Worm (Caenorhabditis elegans) whole organism, young adult: ENCODE measurements around the gene irg-1.

Source experiments
- B0261.1 ChIP-seq: sonication (generic microtip); optimal IDR thresholded peaks from 2 replicates; lab custom pipeline; 2016; ENCODE audit warnings: mild to moderate bottlenecking, missing genetic modification characterization, moderate library complexity, missing compliant biosample characterization
- C17E4.6 ChIP-seq: fragments of 200-800 bp; sonication (Bioruptor generic); IDR thresholded peaks from 2 replicates; pipeline ENCODE4 v1.3.6; 2022; ENCODE audit warnings: missing genetic modification reagents, missing genetic modification characterization, missing compliant biosample characterization
- F22D6.2 ChIP-seq: sonication (generic microtip); optimal IDR thresholded peaks from 2 replicates; lab custom pipeline; 2016; ENCODE audit warnings: mild to moderate bottlenecking, missing genetic modification characterization, missing compliant biosample characterization
- F37B4.10 ChIP-seq: fragments of 200-800 bp; sonication (Bioruptor generic); IDR thresholded peaks from 2 replicates; pipeline ENCODE4 v1.3.6; 2022; ENCODE audit warnings: missing genetic modification characterization, missing compliant biosample characterization
- F52B5.7 ChIP-seq: sonication (generic microtip); optimal IDR thresholded peaks from 2 replicates; lab custom pipeline; 2016; ENCODE audit warnings: mild to moderate bottlenecking, missing genetic modification characterization, missing compliant biosample characterization
- T26A5.8 ChIP-seq: sonication (generic microtip); optimal IDR thresholded peaks from 2 replicates; lab custom pipeline; 2016; ENCODE audit warnings: missing genetic modification characterization, missing compliant biosample characterization
- Y53F4B.3 ChIP-seq: fragments of 200-800 bp; sonication (Bioruptor generic); IDR thresholded peaks from 2 replicates; pipeline ENCODE4 v1.3.6; 2022; ENCODE audit warnings: missing genetic modification reagents, missing genetic modification characterization, missing compliant biosample characterization
- Y67H2A.10 ChIP-seq: fragments of 200-800 bp; sonication (Bioruptor generic); conservative IDR thresholded peaks from 2 replicates; pipeline ENCODE4 v1.3.6; 2022; ENCODE audit warnings: missing genetic modification reagents, missing genetic modification characterization, missing compliant biosample characterization
- Y79H2A.3 ChIP-seq: fragments of 200-800 bp; sonication (Bioruptor generic); conservative IDR thresholded peaks from 2 replicates; pipeline ENCODE4 v1.3.6; 2022; ENCODE audit warnings: missing genetic modification reagents, missing genetic modification characterization, missing compliant biosample characterization
- ZK185.1 ChIP-seq: sonication (generic microtip); optimal IDR thresholded peaks from 2 replicates; lab custom pipeline; 2016; ENCODE audit warnings: mild to moderate bottlenecking, missing genetic modification characterization, missing compliant biosample characterization; ENCODE audit not compliant: poor library complexity, severe bottlenecking
- akir-1 ChIP-seq: fragments of 200-800 bp; sonication (Bioruptor generic); optimal IDR thresholded peaks from 2 replicates; lab custom pipeline; 2018; ENCODE audit warnings: mild to moderate bottlenecking, missing genetic modification characterization, moderate library complexity, missing compliant biosample characterization
- atf-7 ChIP-seq: sonication (generic microtip); optimal IDR thresholded peaks from 2 replicates; lab custom pipeline; 2017; ENCODE audit warnings: mild to moderate bottlenecking, missing genetic modification characterization, missing compliant biosample characterization
- attf-3 ChIP-seq: fragments of 200-800 bp; sonication (Bioruptor generic); conservative IDR thresholded peaks from 2 replicates; pipeline ENCODE4 v1.3.6; 2022; ENCODE audit warnings: missing genetic modification reagents, missing genetic modification characterization, missing compliant biosample characterization
- attf-5 ChIP-seq: fragments of 200-800 bp; sonication (Bioruptor generic); optimal IDR thresholded peaks from 2 replicates; lab custom pipeline; 2018; ENCODE audit warnings: mild to moderate bottlenecking, missing genetic modification characterization, missing compliant biosample characterization
- bed-1 ChIP-seq: fragments of 200-800 bp; sonication (Bioruptor generic); IDR thresholded peaks from 2 replicates; pipeline ENCODE4 v1.3.6; 2022; ENCODE audit warnings: missing genetic modification reagents, missing genetic modification characterization, missing compliant biosample characterization
- ccch-3 ChIP-seq: fragments of 200-800 bp; sonication (Bioruptor generic); optimal IDR thresholded peaks from 2 replicates; lab custom pipeline; 2018; ENCODE audit warnings: mild to moderate bottlenecking, missing genetic modification characterization, missing compliant biosample characterization
- ceh-27 ChIP-seq: fragments of 200-800 bp; sonication (Bioruptor generic); optimal IDR thresholded peaks from 2 replicates; lab custom pipeline; 2018; ENCODE audit warnings: mild to moderate bottlenecking, missing genetic modification characterization, moderate library complexity, missing compliant biosample characterization
- ceh-58 ChIP-seq: fragments of 200-800 bp; sonication (Bioruptor generic); IDR thresholded peaks from 2 replicates; pipeline ENCODE4 v1.3.6; 2022; ENCODE audit warnings: missing genetic modification characterization, missing compliant biosample characterization
- ceh-79 ChIP-seq: sonication (generic microtip); optimal IDR thresholded peaks from 2 replicates; lab custom pipeline; 2017; ENCODE audit warnings: mild to moderate bottlenecking, missing genetic modification characterization, missing compliant biosample characterization
- ceh-91 ChIP-seq: fragments of 200-800 bp; sonication (Bioruptor generic); IDR thresholded peaks from 2 replicates; pipeline ENCODE4 v1.3.6; 2022; ENCODE audit warnings: missing genetic modification reagents, missing genetic modification characterization, missing compliant biosample characterization
- dpl-1 ChIP-seq: fragments of 150-350 bp; optimal IDR thresholded peaks from 2 replicates; lab custom pipeline; 2014; ENCODE audit warnings: missing biosample characterization, missing genetic modification reagents, missing genetic modification characterization
- egl-18 ChIP-seq: fragments of 200-800 bp; sonication (Bioruptor generic); IDR thresholded peaks from 2 replicates; pipeline ENCODE4 v1.3.6; 2022; ENCODE audit warnings: missing genetic modification reagents, missing genetic modification characterization, missing compliant biosample characterization
- fkh-3 ChIP-seq: sonication (generic microtip); optimal IDR thresholded peaks from 2 replicates; lab custom pipeline; 2016; ENCODE audit warnings: mild to moderate bottlenecking, missing genetic modification characterization, missing compliant biosample characterization
- hmg-20 ChIP-seq: fragments of 200-800 bp; sonication (Bioruptor generic); IDR thresholded peaks from 2 replicates; pipeline ENCODE4 v1.3.6; 2022; ENCODE audit warnings: missing genetic modification reagents, missing genetic modification characterization, missing compliant biosample characterization
- hsf-1 ChIP-seq: fragments of 200-800 bp; sonication (Bioruptor generic); IDR thresholded peaks from 2 replicates; pipeline ENCODE4 v1.3.6; 2022; ENCODE audit warnings: missing genetic modification reagents, missing genetic modification characterization, missing compliant biosample characterization
- let-607 ChIP-seq, 2 experiments: fragments of 200-800 bp in 1 of 2; sonication (Bioruptor generic) in 1 of 2; sonication (generic microtip) in 1 of 2; optimal IDR thresholded peaks; 2 replicates each; lab custom pipeline; 2016 to 2018; ENCODE audit warnings: mild to moderate bottlenecking in 2 of 2, missing compliant biosample characterization in 2 of 2, missing genetic modification characterization in 2 of 2, moderate library complexity in 2 of 2, missing genotype in 1 of 2
- lin-40 ChIP-seq: sonication (generic microtip); optimal IDR thresholded peaks from 2 replicates; lab custom pipeline; 2016; ENCODE audit warnings: missing genetic modification characterization, mild to moderate bottlenecking, missing compliant biosample characterization, missing genotype, missing genetic modification reagents
- lsl-1 ChIP-seq: fragments of 200-800 bp; sonication (Bioruptor generic); optimal IDR thresholded peaks from 2 replicates; lab custom pipeline; 2018; ENCODE audit warnings: mild to moderate bottlenecking, missing genetic modification characterization, moderate library complexity, missing compliant biosample characterization
- lsy-27 ChIP-seq: sonication (generic microtip); optimal IDR thresholded peaks from 2 replicates; lab custom pipeline; 2017; ENCODE audit warnings: missing genetic modification characterization, mild to moderate bottlenecking, missing compliant biosample characterization, antibody characterized with exemption, missing genotype, borderline replicate concordance; ENCODE audit not compliant: insufficient read depth
- nhr-179 ChIP-seq: sonication (generic microtip); optimal IDR thresholded peaks from 2 replicates; lab custom pipeline; 2016; ENCODE audit warnings: mild to moderate bottlenecking, missing genetic modification characterization, missing compliant biosample characterization
- nhr-27 ChIP-seq: fragments of 200-800 bp; sonication (Bioruptor generic); optimal IDR thresholded peaks from 2 replicates; lab custom pipeline; 2018; ENCODE audit warnings: mild to moderate bottlenecking, missing genetic modification characterization, moderate library complexity, missing compliant biosample characterization
- repo-1 ChIP-seq: sonication (generic microtip); optimal IDR thresholded peaks from 2 replicates; lab custom pipeline; 2017; ENCODE audit warnings: mild to moderate bottlenecking, missing genetic modification characterization, missing compliant biosample characterization
- rpc-1 ChIP-seq, 2 experiments: fragments of 150-350 bp in 1 of 2; sonication (generic microtip) in 1 of 2; optimal IDR thresholded peaks; 2 replicates each; lab custom pipeline; 2014 to 2018; ENCODE audit warnings: missing biosample characterization in 1 of 2, missing genetic modification characterization in 1 of 2, missing genetic modification reagents in 1 of 2, missing genotype in 1 of 2
- snpc-1.3 ChIP-seq: sonication (generic microtip); optimal IDR thresholded peaks from 2 replicates; lab custom pipeline; 2017; ENCODE audit warnings: missing genetic modification characterization, mild to moderate bottlenecking, missing compliant biosample characterization, antibody characterized with exemption, moderate library complexity, missing genotype, missing genetic modification reagents; ENCODE audit not compliant: insufficient read depth
- snpc-3.4 ChIP-seq: sonication (generic microtip); optimal IDR thresholded peaks from 2 replicates; lab custom pipeline; 2017; ENCODE audit warnings: missing genetic modification characterization, mild to moderate bottlenecking, missing compliant biosample characterization, antibody characterized with exemption, moderate library complexity, missing genotype, missing genetic modification reagents
- sptf-2 ChIP-seq: fragments of 200-800 bp; sonication (Bioruptor generic); optimal IDR thresholded peaks from 2 replicates; lab custom pipeline; 2018; ENCODE audit warnings: mild to moderate bottlenecking, missing genetic modification characterization, missing compliant biosample characterization
- tbx-9 ChIP-seq: sonication (generic microtip); optimal IDR thresholded peaks from 2 replicates; lab custom pipeline; 2016; ENCODE audit warnings: borderline replicate concordance, missing genetic modification characterization, inconsistent platforms, missing compliant biosample characterization
- unc-130 ChIP-seq: sonication (generic microtip); optimal IDR thresholded peaks from 2 replicates; lab custom pipeline; 2016; ENCODE audit warnings: missing genetic modification reagents, missing genetic modification characterization, missing compliant biosample characterization
- xnd-1 ChIP-seq: sonication (generic microtip); optimal IDR thresholded peaks from 2 replicates; lab custom pipeline; 2016; ENCODE audit warnings: missing genotype, missing genetic modification reagents, missing genetic modification characterization, missing compliant biosample characterization
- ztf-26 ChIP-seq: sonication (generic microtip); optimal IDR thresholded peaks from 2 replicates; lab custom pipeline; 2017; ENCODE audit warnings: missing genetic modification characterization, missing compliant biosample characterization
- ztf-6 ChIP-seq: fragments of 200-800 bp; sonication (Bioruptor generic); IDR thresholded peaks from 2 replicates; pipeline ENCODE4 v1.3.6; 2022; ENCODE audit warnings: missing genetic modification reagents, missing genetic modification characterization, missing compliant biosample characterization

irg-1 gene

ce11 chrV:3541117-3541516 is 17.7 kb downstream of the irg-1 start, which contains the start of gene srbc-67:
TSS of gene srbc-67 (minus strand) at chrV:3541217.
- TF ChIP-seq Y53F4B.3 (GFP tag; lab: Robert Waterston, UW) (no peak), ztf-6 (GFP tag; lab: Robert Waterston, UW) (no peak), let-607 (tag; optimal IDR thresholded peaks at IDR 0.05; lab: Kevin White, UChicago) (no peak), tbx-9 (tag; lab: Kevin White, UChicago) (no peak), C17E4.6 (GFP tag; lab: Robert Waterston, UW) (no peak), ztf-26 (tag; lab: Kevin White, UChicago) (no peak), nhr-179 (tag; lab: Kevin White, UChicago) (no peak), dpl-1 (GFP tag; lab: Kevin White, UChicago) (no peak), repo-1 (no peak), attf-5 (no peak)

DNA sequence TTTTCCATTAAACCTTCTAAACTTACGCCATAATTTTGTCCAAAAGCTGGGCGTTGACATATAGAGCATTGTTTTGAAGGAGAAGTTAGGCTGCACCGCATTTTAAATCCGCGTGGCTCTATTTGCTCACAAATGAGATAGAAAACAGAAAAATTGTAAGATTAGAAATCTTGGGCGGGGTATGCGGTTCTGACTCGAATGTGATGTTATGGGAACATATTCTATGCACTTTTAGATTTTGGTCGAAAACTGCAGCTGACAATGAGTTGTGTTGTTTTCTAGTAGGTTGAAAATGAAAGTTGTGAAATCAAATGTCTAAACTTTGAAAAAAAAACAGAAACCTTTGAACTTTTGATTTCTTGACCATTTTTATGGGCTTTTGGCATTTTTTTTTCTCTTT is 20.0 kb downstream of the irg-1 start, which contains the start of gene nhr-222:
nhr-222 (minus strand) TSS at position 101 of the 400 bp plus-strand sequence.
- no peak for TF ChIP-seq hsf-1
- TF ChIP-seq egl-18 (GFP tag; lab: Robert Waterston, UW), result no peak

DNA sequence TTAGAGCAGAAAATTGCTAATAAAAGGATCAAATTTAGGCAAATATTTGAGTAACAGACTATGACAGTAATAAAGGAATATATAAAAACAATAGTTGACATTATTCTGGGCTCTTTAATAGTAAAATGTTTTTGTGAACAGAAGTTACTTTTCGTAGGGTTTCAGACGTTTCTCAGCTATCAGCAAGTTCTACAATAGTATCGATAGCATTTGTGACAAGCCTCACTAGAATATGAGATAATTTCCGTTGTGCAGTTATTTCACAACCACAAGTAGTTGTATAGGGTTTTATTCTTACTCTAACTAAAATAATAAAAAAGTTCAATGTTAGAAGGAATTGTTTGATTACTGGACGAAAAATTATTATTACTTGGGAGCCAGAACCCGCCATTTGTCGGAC is 23.1 kb downstream of the irg-1 start, which contains the start of gene srbc-68:
srbc-68 (minus strand) TSS at position 101 of the 400 bp plus-strand sequence.
- TF ChIP-seq akir-1 (no peak), hmg-20 (GFP tag; lab: Robert Waterston, UW) (no peak), Y79H2A.3 (GFP tag; lab: Robert Waterston, UW) (no peak)

DNA sequence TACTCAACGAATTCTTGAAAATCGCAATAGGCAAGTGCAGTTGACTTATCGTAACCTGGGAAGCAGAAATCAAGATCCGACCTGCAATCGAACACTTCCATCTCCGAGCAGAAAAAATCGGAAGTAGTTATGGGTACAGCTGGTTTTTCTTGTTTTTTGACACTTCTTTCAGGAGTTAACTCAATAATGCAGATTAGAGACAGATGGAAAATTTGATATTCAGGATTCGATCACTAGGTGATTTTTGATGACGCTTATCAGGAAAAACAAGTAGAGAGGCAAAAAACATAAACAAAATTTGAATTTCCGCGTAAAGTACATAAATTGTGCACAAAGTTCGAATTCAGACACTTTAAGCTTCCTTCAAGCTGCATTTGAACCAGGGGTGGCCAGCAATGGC is 25.4 kb downstream of the irg-1 start, which contains the start of gene srw-130:
srw-130 (minus strand) TSS at position 101 of the 400 bp plus-strand sequence.
- TF ChIP-seq attf-3 (GFP tag; lab: Robert Waterston, UW), result no peak
- no peak for TF ChIP-seq snpc-1.3 (tag; lab: Kevin White, UChicago)
- TF ChIP-seq sptf-2 (GFP tag; lab: Kevin White, UChicago), result no peak
- no peak for TF ChIP-seq bed-1
- no peak for TF ChIP-seq ceh-91 (GFP tag; lab: Robert Waterston, UW)
- TF ChIP-seq repo-1, result no peak
- no peak for TF ChIP-seq let-607 (tag; optimal IDR thresholded peaks at IDR 0.05; lab: Kevin White, UChicago)
- TF ChIP-seq ceh-58 (GFP tag; lab: Robert Waterston, UW), result no peak
- TF ChIP-seq lsy-27 (tag; lab: Kevin White, UChicago), result no peak
- no peak for TF ChIP-seq ceh-27 (GFP tag; lab: Kevin White, UChicago)
- no peak for TF ChIP-seq rpc-1 (optimal IDR thresholded peaks at IDR 0.05; lab: Kevin White, UChicago)
- no peak for TF ChIP-seq rpc-1 (tag; optimal IDR thresholded peaks at IDR 0.05; lab: Kevin White, UChicago)
- TF ChIP-seq nhr-27 (tag; lab: Kevin White, UChicago), result no peak
- no peak for TF ChIP-seq ceh-79
- no peak for TF ChIP-seq unc-130 (GFP tag; lab: Kevin White, UChicago)
- TF ChIP-seq snpc-3.4 (tag; lab: Kevin White, UChicago), result no peak
- TF ChIP-seq F22D6.2 (tag; lab: Kevin White, UChicago), result no peak
- TF ChIP-seq, all 124 proteins: peak for 0

ce11 chrV:3549553-3549952 is 26.2 kb downstream of the irg-1 start, which contains the start of gene sri-21:
TSS of gene sri-21 (plus strand) at chrV:3549853.
- TF ChIP-seq F37B4.10, result no peak
- no peak for TF ChIP-seq Y67H2A.10 (GFP tag; lab: Robert Waterston, UW)
- TF ChIP-seq fkh-3 (tag; lab: Kevin White, UChicago), result no peak
- no peak for TF ChIP-seq T26A5.8 (tag; lab: Kevin White, UChicago)
- TF ChIP-seq lsl-1 (GFP tag; lab: Kevin White, UChicago), result no peak
- TF ChIP-seq xnd-1, result no peak
- TF ChIP-seq atf-7 (tag; lab: Kevin White, UChicago), result no peak
- no peak for TF ChIP-seq B0261.1
- TF ChIP-seq ztf-6 (GFP tag; lab: Robert Waterston, UW), result no peak
- no peak for TF ChIP-seq lin-40 (tag; lab: Kevin White, UChicago)
- no peak for TF ChIP-seq F52B5.7
- TF ChIP-seq nhr-27 (tag; lab: Kevin White, UChicago), result no peak
- TF ChIP-seq F22D6.2 (tag; lab: Kevin White, UChicago), result no peak
- no peak for TF ChIP-seq unc-130 (GFP tag; lab: Kevin White, UChicago)
- no peak for TF ChIP-seq ccch-3
- TF ChIP-seq ZK185.1, result no peak
